Fruit fly (Drosophila melanogaster): ENCODE data around the gene chm.

chm gene

DNA sequence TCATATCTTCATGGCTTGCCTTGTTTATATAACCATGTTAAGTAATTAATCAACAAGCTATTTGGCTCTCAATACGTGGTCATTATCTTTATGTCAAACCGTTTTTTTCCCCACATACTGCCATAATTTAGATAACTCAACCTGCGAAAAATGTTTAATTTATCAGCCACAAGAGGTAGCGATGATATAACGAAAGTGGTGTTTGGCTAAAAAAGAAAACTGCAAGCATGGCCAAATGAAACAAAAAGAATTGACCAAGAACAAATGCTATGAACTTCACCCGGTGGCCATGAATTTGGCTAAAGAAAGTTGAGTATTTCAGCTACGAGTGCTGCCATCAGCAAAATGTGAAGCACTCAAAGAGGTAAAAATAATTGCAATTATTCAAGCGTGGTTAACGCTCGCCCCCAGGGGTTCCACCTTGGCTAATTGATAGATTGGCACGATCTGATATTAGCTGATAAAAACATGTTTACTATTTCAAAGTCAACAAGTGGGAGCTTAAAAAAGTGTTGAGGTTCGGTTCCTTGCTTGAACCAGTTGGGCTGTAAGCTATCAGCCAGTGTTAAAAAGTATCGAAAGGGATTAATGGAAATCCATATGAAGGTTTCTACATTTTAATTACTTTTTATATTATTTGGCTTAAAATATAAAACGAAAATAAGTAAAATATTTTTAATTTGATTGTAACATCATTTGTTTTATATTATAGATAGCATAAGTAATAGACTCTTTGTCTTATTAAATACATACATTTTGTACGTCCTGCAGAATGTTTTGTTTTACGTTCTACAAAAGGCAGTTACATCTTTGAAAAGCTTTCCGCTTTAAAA is 24.5 kb downstream of the chm start (continued):
- peak; percentile 48 for TF ChIP-seq lilli (GFP tag; optimal IDR thresholded peaks at IDR 0.05)
- TF ChIP-seq CG4360 (GFP tag; IDR thresholded peaks at IDR 0.05), result peak; percentile 40
- TF ChIP-seq CG8944 (GFP tag; optimal IDR thresholded peaks at IDR 0.05), result peak; percentile 78
- TF ChIP-seq CG2678 (tag; optimal IDR thresholded peaks at IDR 0.05), result peak; percentile 81
- TF ChIP-seq CG12744 (GFP tag; optimal IDR thresholded peaks at IDR 0.05), result peak; percentile 71
- no peak for TF ChIP-seq ken (GFP tag; IDR thresholded peaks at IDR 0.05)
- no peak for TF ChIP-seq CG6654 (GFP tag; optimal IDR thresholded peaks at IDR 0.05)
- peak; percentile 81 for TF ChIP-seq CG4854 (GFP tag; optimal IDR thresholded peaks at IDR 0.05)
- TF ChIP-seq BtbVII (GFP tag; optimal IDR thresholded peaks at IDR 0.05), result peak; percentile 61
- TF ChIP-seq HLH54F (GFP tag; optimal IDR thresholded peaks at IDR 0.05), result peak; percentile 49
- TF ChIP-seq CG16813 (GFP tag; IDR thresholded peaks at IDR 0.05; ENCODE audit: partially characterized antibody), result no peak
- peak; percentile 70 for TF ChIP-seq CG9876 (GFP tag; optimal IDR thresholded peaks at IDR 0.05)
- TF ChIP-seq pan (optimal IDR thresholded peaks at IDR 0.05), result no peak
- peak in 1 of 2 experiments; percentile 73 for TF ChIP-seq pan (GFP tag; optimal IDR thresholded peaks at IDR 0.05 in 1 of 2, IDR thresholded peaks at IDR 0.05 in 1 of 2)
- no peak for TF ChIP-seq CG7271 (tag; optimal IDR thresholded peaks at IDR 0.05)
- peak; percentile 30 for TF ChIP-seq CG18476 (GFP tag; optimal IDR thresholded peaks at IDR 0.05)
- TF ChIP-seq toy (GFP tag; IDR thresholded peaks at IDR 0.05), result peak; percentile 43; the same call in 1 of the 2 replicates
- no peak for TF ChIP-seq prd (optimal IDR thresholded peaks at IDR 0.05)
- TF ChIP-seq prd (GFP tag; IDR thresholded peaks at IDR 0.05), result peak; percentile 40; the same call in 2 of the 3 replicates
- peak; percentile 50; the same call in 1 of the 2 replicates for TF ChIP-seq ara (GFP tag; IDR thresholded peaks at IDR 0.05)
- peak; percentile 47 for TF ChIP-seq pum (GFP tag; optimal IDR thresholded peaks at IDR 0.05)
- no peak for TF ChIP-seq fd96Cb (tag; optimal IDR thresholded peaks at IDR 0.05)
- TF ChIP-seq gro (GFP tag; optimal IDR thresholded peaks at IDR 0.05), result peak; percentile 64
- TF ChIP-seq Jarid2 (GFP tag; optimal IDR thresholded peaks at IDR 0.05), result peak; percentile 53
- TF ChIP-seq Adf1 (GFP tag; IDR thresholded peaks at IDR 0.05), result peak; percentile 39
- TF ChIP-seq emc (GFP tag; optimal IDR thresholded peaks at IDR 0.05), result peak; percentile 19
- TF ChIP-seq Mrtf (GFP tag; IDR thresholded peaks at IDR 0.05), result peak; percentile 74; the same call in 2 of the 3 replicates
- TF ChIP-seq CG32532 (GFP tag; IDR thresholded peaks at IDR 0.05), result peak; percentile 58; the same call in 1 of the 2 replicates
- peak; percentile 34; the same call in 1 of the 2 replicates for TF ChIP-seq aop (GFP tag; IDR thresholded peaks at IDR 0.05)
- TF ChIP-seq maf-S (GFP tag; optimal IDR thresholded peaks at IDR 0.05), result peak; percentile 73
- TF ChIP-seq CG15073 (GFP tag; optimal IDR thresholded peaks at IDR 0.05), result peak; percentile 21
- TF ChIP-seq otp (GFP tag; IDR thresholded peaks at IDR 0.05), result peak; percentile 89
- peak; percentile 57 for TF ChIP-seq ewg (GFP tag; optimal IDR thresholded peaks at IDR 0.05)
- TF ChIP-seq fd3F (GFP tag; optimal IDR thresholded peaks at IDR 0.05), result peak; percentile 82
- TF ChIP-seq sr (GFP tag; IDR thresholded peaks at IDR 0.05), result peak; percentile 81
- peak; percentile 98 for TF ChIP-seq grn (GFP tag; optimal IDR thresholded peaks at IDR 0.05)
- TF ChIP-seq gce (GFP tag; IDR thresholded peaks at IDR 0.05), result peak; percentile 71; the same call in 2 of the 3 replicates
- peak; percentile 39 for TF ChIP-seq gcm (GFP tag; optimal IDR thresholded peaks at IDR 0.05)
- TF ChIP-seq Sin3A (optimal IDR thresholded peaks at IDR 0.05), result no peak
- TF ChIP-seq Hsf (GFP tag; optimal IDR thresholded peaks at IDR 0.05), result peak; percentile 28
- TF ChIP-seq kay (GFP tag; optimal IDR thresholded peaks at IDR 0.05), result peak; percentile 46
- TF ChIP-seq HmgZ (tag; optimal IDR thresholded peaks at IDR 0.05), result peak; percentile 88
- TF ChIP-seq CG4282 (GFP tag; optimal IDR thresholded peaks at IDR 0.05), result peak; percentile 52
- peak; percentile 22; the same call in 1 of the 2 replicates for TF ChIP-seq lmd (GFP tag; IDR thresholded peaks at IDR 0.05)
- peak; percentile 70 for TF ChIP-seq tup (GFP tag; optimal IDR thresholded peaks at IDR 0.05)
- TF ChIP-seq ranshi (GFP tag; IDR thresholded peaks at IDR 0.05), result peak; percentile 75
- peak; percentile 82 for TF ChIP-seq slbo (GFP tag; IDR thresholded peaks at IDR 0.05)
- TF ChIP-seq CG1233 (GFP tag; optimal IDR thresholded peaks at IDR 0.05), result peak; percentile 82
- TF ChIP-seq CG2875 (GFP tag; optimal IDR thresholded peaks at IDR 0.05), result peak; percentile 67
- peak; percentile 19 for TF ChIP-seq Dp (GFP tag; optimal IDR thresholded peaks at IDR 0.05)

Measured in whole organism, embryonic.